Fruit fly (Drosophila melanogaster) whole organism, prepupa: Measurements from ENCODE around the gene CG4440.

ENCODE experiments used
- CG10669 ChIP-seq: fragments of 200-800 bp; sonication (Bioruptor generic); optimal IDR thresholded peaks from 3 replicates; lab custom pipeline; 2018; ENCODE audit warnings: missing biosample characterization, mild to moderate bottlenecking, missing genetic modification characterization, moderate library complexity
- CG16779 ChIP-seq: fragments of 200-800 bp; sonication (Bioruptor generic); optimal IDR thresholded peaks from 3 replicates; lab custom pipeline; 2017; ENCODE audit warnings: missing biosample characterization, mild to moderate bottlenecking, missing genetic modification characterization
- CG32006 ChIP-seq: fragments of 200-800 bp; sonication (Bioruptor generic); optimal IDR thresholded peaks from 3 replicates; lab custom pipeline; 2017; ENCODE audit warnings: missing biosample characterization, mild to moderate bottlenecking, missing genetic modification characterization
- CG8119 ChIP-seq: fragments of 200-800 bp; sonication (Bioruptor generic); IDR thresholded peaks from 3 replicates; pipeline ENCODE4 v1.3.6; 2022; ENCODE audit warnings: missing biosample characterization, missing genetic modification characterization
- CG8632 ChIP-seq: fragments of 200-800 bp; sonication (Bioruptor generic); optimal IDR thresholded peaks from 3 replicates; lab custom pipeline; 2016; ENCODE audit warnings: missing biosample characterization, missing genetic modification characterization
- Eip78C ChIP-seq: fragments of 200-800 bp; sonication (Bioruptor generic); peaks from one replicate; lab custom pipeline; 2016; ENCODE audit warnings: missing biosample characterization, missing genetic modification characterization
- Hr38 ChIP-seq: sonication (Bioruptor generic); optimal IDR thresholded peaks from 2 replicates; lab custom pipeline; 2016; ENCODE audit warnings: missing biosample characterization, missing genetic modification characterization
- Hr39 ChIP-seq: fragments of 200-800 bp; sonication (Bioruptor generic); optimal IDR thresholded peaks from 2 replicates; lab custom pipeline; 2016; ENCODE audit warnings: missing biosample characterization, missing genetic modification characterization
- OdsH ChIP-seq: fragments of 200-800 bp; sonication (Bioruptor generic); optimal IDR thresholded peaks from 3 replicates; lab custom pipeline; 2016; ENCODE audit warnings: missing biosample characterization, missing genetic modification characterization
- Sox14 ChIP-seq: fragments of 200-800 bp; sonication (Bioruptor generic); optimal IDR thresholded peaks from 3 replicates; lab custom pipeline; 2016; ENCODE audit warnings: missing biosample characterization, missing genetic modification characterization
- fd85E ChIP-seq: fragments of 200-800 bp; sonication (Bioruptor generic); optimal IDR thresholded peaks from 3 replicates; lab custom pipeline; 2016; ENCODE audit warnings: missing biosample characterization, missing genetic modification characterization
- salr ChIP-seq, 2 experiments: fragments of 200-800 bp; sonication (Bioruptor generic); optimal IDR thresholded peaks; 3 replicates each; lab custom pipeline; 2016 to 2018; ENCODE audit warnings: missing biosample characterization in 2 of 2, missing genetic modification characterization in 2 of 2, mild to moderate bottlenecking in 1 of 2

- TF ChIP-seq fd85E (GFP tag; lab: Kevin White, UChicago), result no peak
- no peak for TF ChIP-seq Eip78C (GFP tag; lab: Kevin White, UChicago)
- TF ChIP-seq Hr38 (GFP tag; lab: Kevin White, UChicago), result no peak
- no peak for TF ChIP-seq CG8632 (GFP tag; lab: Kevin White, UChicago)
- no peak for TF ChIP-seq Sox14 (GFP tag; lab: Kevin White, UChicago)
- TF ChIP-seq salr (GFP tag; optimal IDR thresholded peaks at IDR 0.05; lab: Kevin White, UChicago), result no peak
- no peak for TF ChIP-seq CG10669 (GFP tag; lab: Kevin White, UChicago)
- no peak for TF ChIP-seq CG16779 (tag; lab: Kevin White, UChicago)
- no peak for TF ChIP-seq CG8119 (GFP tag; lab: Robert Waterston, UW)
- no peak for TF ChIP-seq CG32006 (GFP tag; lab: Kevin White, UChicago)
- no peak for TF ChIP-seq Hr39 (GFP tag; lab: Kevin White, UChicago)
- TF ChIP-seq OdsH (GFP tag; lab: Kevin White, UChicago), result no peak
Observed at dm6 chr2L:16374691-16375090, 45.0 kb downstream of the CG4440 start.
